Fruit fly (Drosophila melanogaster) whole organism, embryonic: ENCODE measurements around the gene Coq2.
A peak's percentile ranks its signal among the peaks of the same experiment; 100 is the strongest.

ENCODE experiments used
- ATbp ChIP-seq: fragments of 200-800 bp; sonication (Bioruptor generic); optimal IDR thresholded peaks from 2 replicates; lab custom pipeline; 2017; ENCODE audit warnings: missing biosample characterization, mild to moderate bottlenecking, missing genetic modification characterization, missing genetic modification reagents
- Ada2b ChIP-seq: fragments of 200-800 bp; sonication (Bioruptor generic); IDR thresholded peaks from 2 replicates; pipeline ENCODE4 v1.3.6; 2022; ENCODE audit warnings: missing biosample characterization, missing genetic modification characterization
- Asciz ChIP-seq: fragments of 200-800 bp; sonication (Bioruptor generic); optimal IDR thresholded peaks from 2 replicates; lab custom pipeline; 2017; ENCODE audit warnings: missing biosample characterization, mild to moderate bottlenecking, missing genetic modification characterization, missing genetic modification reagents
- B-H1 ChIP-seq: fragments of 200-800 bp; sonication (Bioruptor generic); IDR thresholded peaks from 3 replicates; pipeline ENCODE4 v1.3.6; 2022; ENCODE audit warnings: missing biosample characterization, missing genetic modification characterization
- CG10147 ChIP-seq: fragments of 200-800 bp; sonication (Bioruptor generic); optimal IDR thresholded peaks from 2 replicates; lab custom pipeline; 2019; ENCODE audit warnings: missing biosample characterization, mild to moderate bottlenecking, missing genetic modification characterization, moderate library complexity
- CG11247 ChIP-seq: fragments of 200-800 bp; sonication (Bioruptor generic); IDR thresholded peaks from 2 replicates; pipeline ENCODE4 v1.3.6; 2022; ENCODE audit warnings: missing biosample characterization, missing genetic modification characterization
- CG11504 ChIP-seq: fragments of 200-800 bp; sonication (Bioruptor generic); optimal IDR thresholded peaks from 3 replicates; lab custom pipeline; 2019; ENCODE audit warnings: missing biosample characterization, mild to moderate bottlenecking, missing genetic modification characterization, moderate library complexity
- CG11560 ChIP-seq: fragments of 200-800 bp; sonication (Bioruptor generic); IDR thresholded peaks from 3 replicates; pipeline ENCODE4 v1.3.6; 2022; ENCODE audit warnings: missing biosample characterization, missing genetic modification characterization
- CG14441 ChIP-seq: fragments of 200-800 bp; sonication (Bioruptor generic); IDR thresholded peaks from 2 replicates; pipeline ENCODE4 v1.3.6; 2022; ENCODE audit warnings: missing biosample characterization, missing genetic modification characterization
- CG15269 ChIP-seq: fragments of 200-800 bp; sonication (Bioruptor generic); optimal IDR thresholded peaks from 2 replicates; lab custom pipeline; 2018; ENCODE audit warnings: missing biosample characterization, mild to moderate bottlenecking, missing genetic modification characterization, moderate library complexity
- CG1603 ChIP-seq: fragments of 200-800 bp; sonication (Bioruptor generic); optimal IDR thresholded peaks from 2 replicates; lab custom pipeline; 2019; ENCODE audit warnings: missing biosample characterization, mild to moderate bottlenecking, missing genetic modification characterization, moderate library complexity
- CG16815 ChIP-seq: fragments of 200-800 bp; sonication (Bioruptor generic); optimal IDR thresholded peaks from 3 replicates; lab custom pipeline; 2017; ENCODE audit warnings: missing biosample characterization, mild to moderate bottlenecking, missing genetic modification characterization
- CG17568 ChIP-seq: fragments of 200-800 bp; sonication (Bioruptor generic); optimal IDR thresholded peaks from 2 replicates; lab custom pipeline; 2018; ENCODE audit warnings: missing biosample characterization, mild to moderate bottlenecking, missing genetic modification characterization, moderate library complexity
- CG17829 ChIP-seq: fragments of 200-800 bp; optimal IDR thresholded peaks from 2 replicates; lab custom pipeline; 2019; ENCODE audit warnings: missing biosample characterization, mild to moderate bottlenecking, missing genetic modification characterization, moderate library complexity
- CG2199 ChIP-seq: fragments of 200-800 bp; sonication (Bioruptor generic); IDR thresholded peaks from 3 replicates; pipeline ENCODE4 v1.3.6; 2022; ENCODE audit warnings: missing biosample characterization, missing genetic modification characterization
- CG31441 ChIP-seq: fragments of 200-800 bp; sonication (Bioruptor generic); IDR thresholded peaks from 2 replicates; pipeline ENCODE4 v1.3.6; 2022; ENCODE audit warnings: missing biosample characterization, missing genetic modification characterization
- CG3838 ChIP-seq: fragments of 200-800 bp; sonication (Bioruptor generic); optimal IDR thresholded peaks from 3 replicates; lab custom pipeline; 2016; ENCODE audit warnings: missing biosample characterization, missing genetic modification characterization
- CG7357 ChIP-seq: fragments of 200-800 bp; sonication (Bioruptor generic); IDR thresholded peaks from 3 replicates; pipeline ENCODE4 v1.3.6; 2022; ENCODE audit warnings: missing biosample characterization, missing genetic modification characterization
- CG7839 ChIP-seq: fragments of 200-800 bp; sonication (Bioruptor generic); optimal IDR thresholded peaks from 3 replicates; lab custom pipeline; 2018; ENCODE audit warnings: missing biosample characterization, mild to moderate bottlenecking, missing genetic modification characterization, moderate library complexity
- CG8944 ChIP-seq: fragments of 200-800 bp; sonication (Bioruptor generic); optimal IDR thresholded peaks from 3 replicates; lab custom pipeline; 2016; ENCODE audit warnings: missing biosample characterization, missing genetic modification characterization
- CG9797 ChIP-seq: fragments of 200-800 bp; sonication (Bioruptor generic); optimal IDR thresholded peaks from 3 replicates; lab custom pipeline; 2018; ENCODE audit warnings: missing biosample characterization, mild to moderate bottlenecking, missing genetic modification characterization
- Dp ChIP-seq: fragments of 200-800 bp; sonication (Bioruptor generic); optimal IDR thresholded peaks from 2 replicates; lab custom pipeline; 2018; ENCODE audit warnings: missing biosample characterization, mild to moderate bottlenecking, missing genetic modification characterization, moderate library complexity
- E2f2 ChIP-seq: fragments of 200-800 bp; sonication (Bioruptor generic); IDR thresholded peaks from 2 replicates; pipeline ENCODE4 v1.3.6; 2022; ENCODE audit warnings: missing biosample characterization, missing genetic modification characterization
- H2.0 ChIP-seq: fragments of 200-800 bp; sonication (Bioruptor generic); IDR thresholded peaks from 2 replicates; pipeline ENCODE4 v1.3.6; 2022; ENCODE audit warnings: missing biosample characterization, missing genetic modification characterization
- HLH3B ChIP-seq: fragments of 200-800 bp; sonication (Bioruptor generic); IDR thresholded peaks from 2 replicates; pipeline ENCODE4 v1.3.6; 2022; ENCODE audit warnings: missing biosample characterization, missing genetic modification characterization
- Hr51 ChIP-seq, 2 experiments: fragments of 200-800 bp; sonication (Bioruptor generic); optimal IDR thresholded peaks; 2 replicates in 1 of 2; 3 replicates in 1 of 2; lab custom pipeline; 2016 to 2018; ENCODE audit warnings: missing biosample characterization in 2 of 2, missing genetic modification characterization in 2 of 2, mild to moderate bottlenecking in 1 of 2, moderate library complexity in 1 of 2
- Nf-YA ChIP-seq: fragments of 200-800 bp; sonication (Bioruptor generic); IDR thresholded peaks from 2 replicates; pipeline ENCODE4 v1.3.6; 2022; ENCODE audit warnings: missing biosample characterization, missing genetic modification characterization
- Oaz ChIP-seq: fragments of 200-800 bp; sonication (Bioruptor generic); IDR thresholded peaks from 2 replicates; pipeline ENCODE4 v1.3.6; 2022; ENCODE audit warnings: missing biosample characterization, missing genetic modification characterization
- Sox102F ChIP-seq: fragments of 200-800 bp; sonication (Bioruptor generic); optimal IDR thresholded peaks from 2 replicates; lab custom pipeline; 2018; ENCODE audit warnings: missing biosample characterization, mild to moderate bottlenecking, missing genetic modification characterization, moderate library complexity
- ap ChIP-seq: fragments of 200-800 bp; sonication (Bioruptor generic); IDR thresholded peaks from 2 replicates; pipeline ENCODE4 v1.3.6; 2022; ENCODE audit warnings: missing biosample characterization, missing genetic modification characterization
- btn ChIP-seq: fragments of 200-800 bp; sonication (Bioruptor generic); optimal IDR thresholded peaks from 2 replicates; lab custom pipeline; 2016; ENCODE audit warnings: missing biosample characterization, missing genetic modification characterization
- chm ChIP-seq: fragments of 200-800 bp; sonication (Bioruptor generic); IDR thresholded peaks from 2 replicates; pipeline ENCODE4 v1.3.6; 2022; ENCODE audit warnings: missing biosample characterization, missing genetic modification characterization
- ci ChIP-seq: fragments of 200-800 bp; sonication (Bioruptor generic); IDR thresholded peaks from 3 replicates; pipeline ENCODE4 v1.3.6; 2022; ENCODE audit warnings: missing biosample characterization, missing genetic modification characterization
- corto ChIP-seq: fragments of 200-800 bp; sonication (Bioruptor generic); optimal IDR thresholded peaks from 2 replicates; lab custom pipeline; 2016; ENCODE audit warnings: missing biosample characterization, mild to moderate bottlenecking, missing genetic modification characterization, moderate library complexity
- dmrt99B ChIP-seq: fragments of 200-800 bp; sonication (Bioruptor generic); optimal IDR thresholded peaks from 2 replicates; lab custom pipeline; 2018; ENCODE audit warnings: missing biosample characterization, mild to moderate bottlenecking, missing genetic modification characterization, moderate library complexity
- esg ChIP-seq: fragments of 200-800 bp; sonication (Bioruptor generic); conservative IDR thresholded peaks from 2 replicates; pipeline ENCODE4 v1.3.6; 2022; ENCODE audit warnings: missing biosample characterization, missing genetic modification characterization
- fd96Cb ChIP-seq: fragments of 200-800 bp; sonication (Bioruptor generic); optimal IDR thresholded peaks from 2 replicates; lab custom pipeline; 2018; ENCODE audit warnings: missing biosample characterization, mild to moderate bottlenecking, missing genetic modification characterization, moderate library complexity
- gsb-n ChIP-seq: fragments of 200-800 bp; sonication (Bioruptor generic); optimal IDR thresholded peaks from 3 replicates; lab custom pipeline; 2018; ENCODE audit warnings: missing biosample characterization, mild to moderate bottlenecking, missing genetic modification characterization
- kay ChIP-seq: fragments of 200-800 bp; sonication (Bioruptor generic); optimal IDR thresholded peaks from 2 replicates; lab custom pipeline; 2016; ENCODE audit warnings: missing biosample characterization, missing genetic modification characterization
- ken ChIP-seq: fragments of 200-800 bp; sonication (Bioruptor generic); IDR thresholded peaks from 3 replicates; pipeline ENCODE4 v1.3.6; 2022; ENCODE audit warnings: missing biosample characterization, missing genetic modification characterization
- lmd ChIP-seq: fragments of 200-800 bp; sonication (Bioruptor generic); IDR thresholded peaks from 2 replicates; pipeline ENCODE4 v1.3.6; 2022; ENCODE audit warnings: missing biosample characterization, missing genetic modification characterization
- nmo ChIP-seq: fragments of 200-800 bp; sonication (Bioruptor generic); optimal IDR thresholded peaks from 2 replicates; lab custom pipeline; 2018; ENCODE audit warnings: missing biosample characterization, mild to moderate bottlenecking, missing genetic modification characterization, moderate library complexity
- phol ChIP-seq: fragments of 200-800 bp; sonication (Bioruptor generic); optimal IDR thresholded peaks from 3 replicates; lab custom pipeline; 2018; ENCODE audit warnings: missing biosample characterization, mild to moderate bottlenecking, missing genetic modification characterization, moderate library complexity
- ranshi ChIP-seq: fragments of 200-800 bp; sonication (Bioruptor generic); IDR thresholded peaks from 2 replicates; pipeline ENCODE4 v1.3.6; 2022; ENCODE audit warnings: missing biosample characterization, missing genetic modification characterization
- slbo ChIP-seq: fragments of 200-800 bp; sonication (Bioruptor generic); IDR thresholded peaks from 2 replicates; pipeline ENCODE4 v1.3.6; 2022; ENCODE audit warnings: missing biosample characterization, missing genetic modification characterization
- ttk ChIP-seq: fragments of 200-800 bp; sonication (Bioruptor generic); IDR thresholded peaks from 2 replicates; pipeline ENCODE4 v2.1.2; 2022; ENCODE audit warnings: missing biosample characterization, missing genetic modification characterization
- unc-4 ChIP-seq: fragments of 200-800 bp; sonication (Bioruptor generic); IDR thresholded peaks from 2 replicates; pipeline ENCODE4 v1.3.6; 2022; ENCODE audit warnings: missing biosample characterization, missing genetic modification characterization; ENCODE audit not compliant: partially characterized antibody
- wor ChIP-seq: fragments of 200-800 bp; sonication (Bioruptor generic); IDR thresholded peaks from 2 replicates; pipeline ENCODE4 v1.3.6; 2022; ENCODE audit warnings: missing biosample characterization, missing genetic modification characterization
- zen ChIP-seq: fragments of 200-800 bp; sonication (Bioruptor generic); optimal IDR thresholded peaks from 3 replicates; lab custom pipeline; 2018; ENCODE audit warnings: missing biosample characterization, mild to moderate bottlenecking, missing genetic modification characterization, moderate library complexity
- zfh1 ChIP-seq: fragments of 200-800 bp; sonication (Bioruptor generic); IDR thresholded peaks from 3 replicates; pipeline ENCODE4 v1.3.6; 2022; ENCODE audit warnings: missing biosample characterization, missing genetic modification characterization

Gene Coq2

dm6 chr3R:8354969-8355368 is 38.6 kb upstream of the Coq2 start (continued):
- peak; percentile 10; the same call in 1 of the 2 replicates for TF ChIP-seq wor (GFP tag; lab: Robert Waterston, UW)
- TF ChIP-seq gsb-n (tag; lab: Kevin White, UChicago) = no peak
- no peak for TF ChIP-seq CG3838 (GFP tag; lab: Kevin White, UChicago)
- TF ChIP-seq CG17829 (tag; lab: Kevin White, UChicago) = peak; percentile 2
- peak; percentile 42 for TF ChIP-seq CG11504 (tag; lab: Kevin White, UChicago)
- peak; percentile 52; the same call in 1 of the 2 replicates for TF ChIP-seq HLH3B
- peak; percentile 6 for TF ChIP-seq CG7839 (tag; lab: Kevin White, UChicago)
- TF ChIP-seq CG9797 = no peak
- TF ChIP-seq H2.0 (GFP tag; lab: Robert Waterston, UW) = 0 out of 2 replicates have a peak, but pooled peaks have one; percentile 12
- no peak for TF ChIP-seq CG11560 (tag; lab: Robert Waterston, UW)
- no peak for TF ChIP-seq CG16815 (GFP tag; lab: Kevin White, UChicago)
- no peak for TF ChIP-seq E2f2 (GFP tag; lab: Robert Waterston, UW)
- TF ChIP-seq kay (GFP tag; lab: Kevin White, UChicago) = no peak
- peak in 1 of 2 experiments; percentile 73 for TF ChIP-seq Hr51 (GFP tag; optimal IDR thresholded peaks at IDR 0.05; lab: Kevin White, UChicago)
- peak; percentile 40; the same call in 1 of the 2 replicates for TF ChIP-seq Ada2b (GFP tag; lab: Robert Waterston, UW)
- TF ChIP-seq Sox102F (GFP tag; lab: Kevin White, UChicago) = peak; percentile 74
- TF ChIP-seq nmo (GFP tag; lab: Kevin White, UChicago) = peak; percentile 13
- TF ChIP-seq Dp (GFP tag; lab: Kevin White, UChicago) = no peak
- no peak for TF ChIP-seq CG31441 (GFP tag; lab: Robert Waterston, UW)
- TF ChIP-seq chm (GFP tag; lab: Robert Waterston, UW) = no peak
- TF ChIP-seq phol = peak; percentile 38
- peak; percentile 31; the same call in 2 of the 3 replicates for TF ChIP-seq zfh1 (GFP tag; lab: Robert Waterston, UW)
- TF ChIP-seq slbo (GFP tag; lab: Robert Waterston, UW) = 0 out of 2 replicates have a peak, but pooled peaks have one; percentile 7
- 0 out of 2 replicates have a peak, but pooled peaks have one; percentile 5 for TF ChIP-seq ap
- 0 out of 2 replicates have a peak, but pooled peaks have one; percentile 4 for TF ChIP-seq Oaz (GFP tag; lab: Robert Waterston, UW)
- no peak for TF ChIP-seq ttk (GFP tag; lab: Robert Waterston, UW)
- TF ChIP-seq Asciz (GFP tag; lab: Kevin White, UChicago) = peak; percentile 47
- no peak for TF ChIP-seq zen
- no peak for TF ChIP-seq btn (GFP tag; lab: Kevin White, UChicago)
- TF ChIP-seq dmrt99B = peak; percentile 73
- peak; percentile 26; the same call in 1 of the 3 replicates for TF ChIP-seq ci
- no peak for TF ChIP-seq CG2199
- TF ChIP-seq fd96Cb (tag; lab: Kevin White, UChicago) = peak; percentile 48
- peak; percentile 38 for TF ChIP-seq CG1603 (tag; lab: Kevin White, UChicago)
- TF ChIP-seq ranshi (GFP tag; lab: Robert Waterston, UW) = peak; percentile 21; the same call in 1 of the 2 replicates
- TF ChIP-seq esg (GFP tag; lab: Robert Waterston, UW) = peak; percentile 57
- peak; percentile 37; the same call in 1 of the 2 replicates for TF ChIP-seq Nf-YA
- no peak for TF ChIP-seq unc-4 (GFP tag; lab: Robert Waterston, UW)
- peak; percentile 21; the same call in 1 of the 3 replicates for TF ChIP-seq B-H1 (GFP tag; lab: Robert Waterston, UW)
- no peak for TF ChIP-seq CG11247 (GFP tag; lab: Robert Waterston, UW)
- peak; percentile 36; the same call in 1 of the 2 replicates for TF ChIP-seq lmd
- no peak for TF ChIP-seq CG17568 (GFP tag; lab: Kevin White, UChicago)
- peak; percentile 20 for TF ChIP-seq CG15269
- TF ChIP-seq ken = 0 out of 3 replicates have a peak, but pooled peaks have one; percentile 20
- TF ChIP-seq ATbp (GFP tag; lab: Kevin White, UChicago) = peak; percentile 5
- no peak for TF ChIP-seq CG10147 (GFP tag; lab: Kevin White, UChicago)
- TF ChIP-seq corto = no peak
- TF ChIP-seq CG8944 (GFP tag; lab: Kevin White, UChicago) = no peak
- TF ChIP-seq CG14441 (GFP tag; lab: Robert Waterston, UW) = peak; percentile 61
- no peak for TF ChIP-seq CG7357 (GFP tag; lab: Robert Waterston, UW)
